Worm (Caenorhabditis elegans): ENCODE measurements around the gene rnf-5.

Gene rnf-5

DNA sequence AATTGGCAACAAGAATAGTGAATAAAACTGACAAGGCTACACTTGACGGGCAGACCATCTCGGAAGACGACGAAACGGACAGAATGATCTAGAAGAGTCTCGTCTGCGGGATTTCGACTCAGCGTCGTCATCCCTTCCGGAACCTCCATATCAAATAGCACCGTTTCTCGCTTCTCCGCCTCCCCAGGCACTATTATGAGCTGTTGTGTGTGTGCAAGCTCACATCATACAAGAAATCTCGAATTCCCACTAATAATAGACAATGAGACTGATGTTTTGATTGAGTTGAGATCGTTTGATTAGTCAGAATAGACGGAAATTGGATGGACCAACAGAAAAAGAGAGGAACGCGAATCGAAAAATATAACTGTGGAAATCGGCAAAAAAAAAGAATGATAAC, 23.6 kb upstream of the rnf-5 start, which contains the start of gene spp-28:
TSS of gene spp-28 (minus strand) at position 101 of the 400 bp plus-strand sequence.
- TF ChIP-seq mbf-1 (tag; optimal IDR thresholded peaks at IDR 0.05) (no peak), lin-39 (tag; optimal IDR thresholded peaks at IDR 0.05) (no peak), ZK546.5 (tag; optimal IDR thresholded peaks at IDR 0.05) (no peak), elt-3 (tag; optimal IDR thresholded peaks at IDR 0.05) (no peak), nhr-129 (tag; optimal IDR thresholded peaks at IDR 0.05) (no peak), fos-1 (tag; optimal IDR thresholded peaks at IDR 0.05) (no peak)

DNA sequence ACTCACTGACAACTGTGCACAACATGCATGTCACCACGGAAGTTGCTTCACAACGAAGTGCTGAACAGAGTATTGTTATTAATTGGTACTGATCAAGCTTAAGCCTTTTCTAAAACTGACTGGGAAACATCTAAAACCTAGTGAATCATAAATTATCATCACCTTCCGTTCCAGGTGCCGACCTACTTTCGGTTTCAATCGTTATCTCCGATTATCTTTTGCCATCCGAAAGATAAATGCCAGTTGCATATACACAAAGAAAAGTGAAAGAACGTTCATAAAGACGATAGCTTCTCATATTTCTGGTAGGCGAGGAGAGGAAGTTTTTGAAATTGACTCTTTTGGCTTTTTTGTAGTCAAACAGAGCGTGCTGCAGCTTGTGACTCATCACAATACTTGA, 23.0 kb upstream of the rnf-5 start:
- TF ChIP-seq egl-27 (tag; optimal IDR thresholded peaks at IDR 0.05) (no peak), fos-1 (tag; optimal IDR thresholded peaks at IDR 0.05) (peak; percentile 17), unc-55 (GFP tag; optimal IDR thresholded peaks at IDR 0.05) (no peak), unc-62 (GFP tag; optimal IDR thresholded peaks at IDR 0.05) (no peak), ztf-11 (tag; optimal IDR thresholded peaks at IDR 0.05) (no peak), ceh-82 (tag; optimal IDR thresholded peaks at IDR 0.05) (no peak), peb-1 (tag; optimal IDR thresholded peaks at IDR 0.05) (no peak), alr-1 (tag; optimal IDR thresholded peaks at IDR 0.05) (no peak), sem-4 (tag; optimal IDR thresholded peaks at IDR 0.05) (no peak), mbf-1 (tag; optimal IDR thresholded peaks at IDR 0.05) (no peak), ztf-1 (GFP tag; conservative IDR thresholded peaks at IDR 0.05) (no peak), nhr-77 (tag; optimal IDR thresholded peaks at IDR 0.05) (no peak), nhr-237 (tag; optimal IDR thresholded peaks at IDR 0.05) (no peak), blmp-1 (tag; optimal IDR thresholded peaks at IDR 0.05; ENCODE audit: insufficient read depth) (peak; percentile 84)

DNA sequence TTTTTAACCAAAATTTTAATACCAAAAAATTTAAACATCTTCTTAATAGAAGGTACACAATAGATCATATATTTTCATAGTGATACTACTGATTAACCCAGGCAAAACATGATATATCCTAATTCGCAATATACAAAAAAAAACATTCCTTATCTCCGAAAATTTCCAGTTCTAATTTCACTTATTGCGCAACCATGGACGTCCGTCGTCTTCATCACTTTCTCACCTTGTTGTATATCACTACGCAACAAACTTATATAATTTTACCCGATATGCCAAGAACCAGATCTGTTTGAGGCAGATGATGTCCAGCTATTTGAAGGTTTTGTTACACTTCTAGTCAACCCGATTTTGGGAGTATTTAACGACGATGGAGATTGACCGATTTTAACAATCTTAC, 21.2 kb upstream of the rnf-5 start, which contains the start of gene R74.2:
TSS of gene R74.2 (plus strand) at position 316 of the 400 bp plus-strand sequence.
- TF ChIP-seq nhr-25 (tag; optimal IDR thresholded peaks at IDR 0.05) (peak; percentile 41), blmp-1 (tag; optimal IDR thresholded peaks at IDR 0.05; ENCODE audit: insufficient read depth) (peak; percentile 75), F13H6.1 (tag; optimal IDR thresholded peaks at IDR 0.05) (no peak)

DNA sequence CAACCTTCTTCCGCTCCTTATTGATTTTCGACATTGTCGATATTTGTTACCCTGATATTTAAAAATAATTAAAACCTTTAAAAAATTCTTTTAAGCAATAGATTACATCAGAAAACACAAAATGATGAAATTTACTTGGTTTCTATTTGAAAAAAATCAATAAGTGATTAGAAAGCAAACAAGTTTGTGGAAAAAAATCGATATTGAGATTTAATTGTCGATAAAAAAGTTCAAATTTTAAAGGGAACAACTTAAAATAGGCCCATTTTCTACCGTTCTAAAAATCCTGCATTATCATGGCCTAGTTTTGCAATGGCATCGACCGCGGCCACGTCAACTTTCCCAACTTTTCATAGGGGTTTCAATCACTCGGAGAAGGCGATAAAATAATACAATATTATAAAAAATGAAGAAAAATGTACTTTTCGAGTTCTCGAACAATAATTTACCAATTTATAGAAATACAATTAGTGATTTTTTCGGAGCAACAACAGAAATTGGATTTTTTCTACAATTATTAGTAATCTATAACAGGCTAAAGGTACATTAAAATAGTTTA, 20.2 kb upstream of the rnf-5 start, which contains the start of gene lars-1:
TSS of gene lars-1 (minus strand) at position 51 of the 559 bp plus-strand sequence.
- TF ChIP-seq lin-11 (tag; optimal IDR thresholded peaks at IDR 0.05) (no peak), sma-9 (GFP tag; optimal IDR thresholded peaks at IDR 0.05) (no peak), sma-9 (tag; optimal IDR thresholded peaks at IDR 0.05) (no peak), R02D3.7 (tag; optimal IDR thresholded peaks at IDR 0.05) (no peak), ceh-16 (tag; optimal IDR thresholded peaks at IDR 0.05) (no peak), ztf-11 (tag; optimal IDR thresholded peaks at IDR 0.05) (no peak), F13H6.1 (tag; optimal IDR thresholded peaks at IDR 0.05) (no peak), skn-1 (tag; optimal IDR thresholded peaks at IDR 0.05) (no peak), C34F6.9 (tag; optimal IDR thresholded peaks at IDR 0.05) (peak; percentile 30), nhr-77 (tag; optimal IDR thresholded peaks at IDR 0.05) (no peak), nhr-237 (tag; optimal IDR thresholded peaks at IDR 0.05) (no peak), crh-2 (tag; optimal IDR thresholded peaks at IDR 0.05) (peak; percentile 21), unc-62 (GFP tag; optimal IDR thresholded peaks at IDR 0.05) (no peak), nhr-10 (tag; optimal IDR thresholded peaks at IDR 0.05) (no peak), ZK546.5 (tag; optimal IDR thresholded peaks at IDR 0.05) (no peak), mdl-1 (tag; optimal IDR thresholded peaks at IDR 0.05) (no peak), lsy-2 (tag; optimal IDR thresholded peaks at IDR 0.05) (peak in 1 of 2 experiments; percentile 12), gmeb-1 (tag; optimal IDR thresholded peaks at IDR 0.05) (no peak)

DNA sequence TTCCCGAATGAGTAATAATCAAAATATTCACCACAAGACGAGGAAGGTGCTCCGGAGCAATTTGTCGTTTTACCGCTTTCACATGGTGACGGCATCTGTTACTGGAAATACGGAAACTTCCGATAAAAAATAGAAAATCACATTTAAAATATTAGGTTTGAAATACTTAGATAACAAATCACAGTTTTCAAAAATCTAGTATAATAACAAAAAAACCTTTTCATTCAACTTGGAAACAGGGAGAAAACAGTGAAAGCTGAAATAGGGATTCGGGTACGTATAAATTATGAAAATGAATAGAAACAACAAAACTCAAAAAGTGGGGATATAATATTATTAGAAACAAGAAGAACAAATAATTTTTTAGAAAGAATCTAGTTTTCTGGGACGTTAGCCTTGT, 14.7 kb upstream of the rnf-5 start, which contains the start of gene C16C10.1:
TSS of gene C16C10.1 (minus strand) at position 101 of the 400 bp plus-strand sequence.
- TF ChIP-seq nhr-12 (tag; optimal IDR thresholded peaks at IDR 0.05) (no peak), zag-1 (tag; optimal IDR thresholded peaks at IDR 0.05) (no peak), elt-1 (tag; optimal IDR thresholded peaks at IDR 0.05) (no peak), nhr-237 (tag; optimal IDR thresholded peaks at IDR 0.05) (no peak), ceh-82 (tag; optimal IDR thresholded peaks at IDR 0.05) (no peak), ztf-4 (tag; optimal IDR thresholded peaks at IDR 0.05) (no peak), egl-27 (tag; optimal IDR thresholded peaks at IDR 0.05) (no peak), nhr-23 (tag; optimal IDR thresholded peaks at IDR 0.05) (no peak), sem-4 (tag; optimal IDR thresholded peaks at IDR 0.05) (no peak)
